Fruit fly (Drosophila melanogaster) whole organism, embryonic: Measurements from ENCODE around the gene CG4949.

ENCODE experiments used
- B-H1 ChIP-seq: fragments of 200-800 bp; sonication (Bioruptor generic); IDR thresholded peaks from 3 replicates; pipeline ENCODE4 v1.3.6; 2022; ENCODE audit warnings: missing biosample characterization, missing genetic modification characterization
- BtbVII ChIP-seq: fragments of 200-800 bp; sonication (Bioruptor generic); optimal IDR thresholded peaks from 3 replicates; lab custom pipeline; 2017; ENCODE audit warnings: missing biosample characterization, mild to moderate bottlenecking, missing genetic modification characterization
- CG10147 ChIP-seq: fragments of 200-800 bp; sonication (Bioruptor generic); optimal IDR thresholded peaks from 2 replicates; lab custom pipeline; 2019; ENCODE audit warnings: missing biosample characterization, mild to moderate bottlenecking, missing genetic modification characterization, moderate library complexity
- CG10462 ChIP-seq: fragments of 200-800 bp; sonication (Bioruptor generic); optimal IDR thresholded peaks from 2 replicates; lab custom pipeline; 2016; ENCODE audit warnings: missing biosample characterization, missing genetic modification characterization
- CG10979 ChIP-seq: fragments of 200-800 bp; sonication (Bioruptor generic); optimal IDR thresholded peaks from 2 replicates; lab custom pipeline; 2018; ENCODE audit warnings: missing biosample characterization, mild to moderate bottlenecking, missing genetic modification characterization, moderate library complexity
- CG11723 ChIP-seq: fragments of 200-800 bp; sonication (Bioruptor generic); optimal IDR thresholded peaks from 2 replicates; lab custom pipeline; 2017; ENCODE audit warnings: missing biosample characterization, mild to moderate bottlenecking, missing genetic modification characterization
- CG13296 ChIP-seq: fragments of 200-800 bp; sonication (Bioruptor generic); optimal IDR thresholded peaks from 3 replicates; lab custom pipeline; 2018; ENCODE audit warnings: missing biosample characterization, mild to moderate bottlenecking, missing genetic modification characterization
- CG1602 ChIP-seq: fragments of 200-800 bp; sonication (Bioruptor generic); optimal IDR thresholded peaks from 3 replicates; lab custom pipeline; 2016; ENCODE audit warnings: missing biosample characterization, missing genetic modification characterization
- CG17802 ChIP-seq: fragments of 200-800 bp; sonication (Bioruptor generic); optimal IDR thresholded peaks from 2 replicates; lab custom pipeline; 2018; ENCODE audit warnings: missing biosample characterization, mild to moderate bottlenecking, missing genetic modification characterization, moderate library complexity
- CG17829 ChIP-seq: fragments of 200-800 bp; optimal IDR thresholded peaks from 2 replicates; lab custom pipeline; 2019; ENCODE audit warnings: missing biosample characterization, mild to moderate bottlenecking, missing genetic modification characterization, moderate library complexity
- CG2889 ChIP-seq: fragments of 200-800 bp; sonication (Bioruptor generic); IDR thresholded peaks from 3 replicates; pipeline ENCODE4 v1.3.6; 2022; ENCODE audit warnings: missing biosample characterization, missing genetic modification characterization
- CG30403 ChIP-seq: fragments of 200-800 bp; sonication (Bioruptor generic); optimal IDR thresholded peaks from 3 replicates; lab custom pipeline; 2016; ENCODE audit warnings: missing biosample characterization, missing genetic modification characterization
- CG30431 ChIP-seq: fragments of 200-800 bp; sonication (Bioruptor generic); optimal IDR thresholded peaks from 2 replicates; lab custom pipeline; 2017; ENCODE audit warnings: missing biosample characterization, missing genetic modification characterization
- CG7271 ChIP-seq: fragments of 200-800 bp; sonication (Bioruptor generic); optimal IDR thresholded peaks from 2 replicates; lab custom pipeline; 2018; ENCODE audit warnings: missing biosample characterization, mild to moderate bottlenecking, missing genetic modification characterization, moderate library complexity
- CG8290 ChIP-seq, 3 experiments: fragments of 200-800 bp; sonication (Bioruptor generic); optimal IDR thresholded peaks; 2 replicates each; lab custom pipeline; 2016 to 2019; ENCODE audit warnings: missing biosample characterization in 3 of 3, missing genetic modification characterization in 3 of 3, mild to moderate bottlenecking in 2 of 3, moderate library complexity in 1 of 3
- CG9437 ChIP-seq: fragments of 200-800 bp; sonication (Bioruptor generic); optimal IDR thresholded peaks from 2 replicates; lab custom pipeline; 2018; ENCODE audit warnings: missing biosample characterization, mild to moderate bottlenecking, missing genetic modification characterization
- Chrac-16 ChIP-seq: fragments of 200-800 bp; sonication (Bioruptor generic); optimal IDR thresholded peaks from 3 replicates; lab custom pipeline; 2016; ENCODE audit warnings: missing biosample characterization, missing genetic modification characterization
- CoRest ChIP-seq: fragments of 200-800 bp; sonication (Bioruptor generic); optimal IDR thresholded peaks from 3 replicates; lab custom pipeline; 2018; ENCODE audit warnings: missing biosample characterization, mild to moderate bottlenecking, missing genetic modification characterization, moderate library complexity
- Dek ChIP-seq: fragments of 200-800 bp; sonication (Bioruptor generic); optimal IDR thresholded peaks from 3 replicates; lab custom pipeline; 2019; ENCODE audit warnings: missing biosample characterization, mild to moderate bottlenecking, missing genetic modification characterization, moderate library complexity
- Dip2 ChIP-seq: fragments of 200-800 bp; sonication (Bioruptor generic); IDR thresholded peaks from 2 replicates; pipeline ENCODE4 v1.3.6; 2022; ENCODE audit warnings: missing biosample characterization, missing genetic modification characterization
- Ets65A ChIP-seq: fragments of 200-800 bp; sonication (Bioruptor generic); peaks from one replicate; lab custom pipeline; 2016; ENCODE audit warnings: missing biosample characterization, missing genetic modification characterization
- Hmx ChIP-seq: fragments of 200-800 bp; sonication (Bioruptor generic); optimal IDR thresholded peaks from 2 replicates; lab custom pipeline; 2016; ENCODE audit warnings: missing biosample characterization, missing genetic modification characterization
- Nf-YA ChIP-seq: fragments of 200-800 bp; sonication (Bioruptor generic); IDR thresholded peaks from 2 replicates; pipeline ENCODE4 v1.3.6; 2022; ENCODE audit warnings: missing biosample characterization, missing genetic modification characterization
- NfI ChIP-seq: fragments of 200-800 bp; sonication (Bioruptor generic); optimal IDR thresholded peaks from 3 replicates; lab custom pipeline; 2018; ENCODE audit warnings: missing biosample characterization, mild to moderate bottlenecking, missing genetic modification characterization, moderate library complexity
- PHDP ChIP-seq: fragments of 200-800 bp; sonication (Bioruptor generic); optimal IDR thresholded peaks from 3 replicates; lab custom pipeline; 2018; ENCODE audit warnings: missing biosample characterization, mild to moderate bottlenecking, missing genetic modification characterization, moderate library complexity
- Rfx ChIP-seq: fragments of 200-800 bp; sonication (Bioruptor generic); IDR thresholded peaks from 2 replicates; pipeline ENCODE4 v1.3.6; 2022; ENCODE audit warnings: missing biosample characterization, missing genetic modification characterization
- Sox100B ChIP-seq: fragments of 200-800 bp; sonication (Bioruptor generic); optimal IDR thresholded peaks from 3 replicates; lab custom pipeline; 2018; ENCODE audit warnings: missing biosample characterization, mild to moderate bottlenecking, missing genetic modification characterization
- Spps ChIP-seq: fragments of 200-800 bp; sonication (Bioruptor generic); optimal IDR thresholded peaks from 2 replicates; lab custom pipeline; 2018; ENCODE audit warnings: missing biosample characterization, mild to moderate bottlenecking, missing genetic modification characterization
- Trl ChIP-seq, 3 experiments: fragments of >200 bp in 2 of 3; fragments of 200-800 bp in 1 of 3; sonication (Bioruptor generic) in 1 of 3; optimal IDR thresholded peaks; 2 replicates in 1 of 3; 3 replicates in 2 of 3; lab custom pipeline; 2016 to 2017; ENCODE audit warnings: missing biosample characterization in 1 of 3, missing genetic modification characterization in 1 of 3
- Usf ChIP-seq: fragments of 200-800 bp; sonication (Bioruptor generic); optimal IDR thresholded peaks from 2 replicates; lab custom pipeline; 2017; ENCODE audit warnings: missing genotype, missing biosample characterization, missing genetic modification characterization
- bsh ChIP-seq, 2 experiments: fragments of 200-800 bp; sonication (Bioruptor generic); optimal IDR thresholded peaks; 2 replicates each; lab custom pipeline; 2017 to 2018; ENCODE audit warnings: mild to moderate bottlenecking in 2 of 2, missing biosample characterization in 2 of 2, missing genetic modification characterization in 2 of 2, moderate library complexity in 1 of 2
- crp ChIP-seq, 2 experiments: fragments of 200-800 bp; sonication (Bioruptor generic); optimal IDR thresholded peaks; 2 replicates in 1 of 2; 3 replicates in 1 of 2; lab custom pipeline; 2017; ENCODE audit warnings: missing biosample characterization in 2 of 2, missing genetic modification characterization in 2 of 2, mild to moderate bottlenecking in 1 of 2, moderate library complexity in 1 of 2
- fru ChIP-seq: fragments of >200 bp; optimal IDR thresholded peaks from 2 replicates; lab custom pipeline; 2017
- ftz-f1 ChIP-seq: fragments of 200-800 bp; sonication (Bioruptor generic); optimal IDR thresholded peaks from 2 replicates; lab custom pipeline; 2016; ENCODE audit warnings: missing biosample characterization, missing genetic modification characterization
- h ChIP-seq: fragments of >200 bp; optimal IDR thresholded peaks from 2 replicates; lab custom pipeline; 2017
- lbe ChIP-seq: fragments of 200-800 bp; sonication (Bioruptor generic); optimal IDR thresholded peaks from 2 replicates; lab custom pipeline; 2016; ENCODE audit warnings: missing biosample characterization, mild to moderate bottlenecking, missing genetic modification characterization
- nau ChIP-seq: fragments of 200-800 bp; sonication (Bioruptor generic); optimal IDR thresholded peaks from 3 replicates; lab custom pipeline; 2017; ENCODE audit warnings: missing biosample characterization, mild to moderate bottlenecking, missing genetic modification characterization, missing genetic modification reagents
- org-1 ChIP-seq: fragments of 200-800 bp; sonication (Bioruptor generic); optimal IDR thresholded peaks from 2 replicates; lab custom pipeline; 2017; ENCODE audit warnings: missing biosample characterization, missing genetic modification characterization
- otp ChIP-seq: fragments of 200-800 bp; sonication (Bioruptor generic); IDR thresholded peaks from 3 replicates; pipeline ENCODE4, ENCODE4 v1.3.6; 2022; ENCODE audit warnings: missing biosample characterization, missing genetic modification characterization
- pnt ChIP-seq: fragments of 200-800 bp; sonication (Bioruptor generic); optimal IDR thresholded peaks from 3 replicates; lab custom pipeline; 2016; ENCODE audit warnings: missing biosample characterization, missing genetic modification characterization
- prd ChIP-seq, 3 experiments: fragments of >200 bp in 2 of 3; fragments of 200-800 bp in 1 of 3; sonication (Bioruptor generic) in 1 of 3; optimal IDR thresholded peaks in 2 of 3; IDR thresholded peaks in 1 of 3; 2 replicates in 2 of 3; 3 replicates in 1 of 3; pipeline versions ENCODE4 v1.3.6 to Lab custom; 2017 to 2022; ENCODE audit warnings: missing biosample characterization in 1 of 3, missing genetic modification characterization in 1 of 3
- ranshi ChIP-seq: fragments of 200-800 bp; sonication (Bioruptor generic); IDR thresholded peaks from 2 replicates; pipeline ENCODE4 v1.3.6; 2022; ENCODE audit warnings: missing biosample characterization, missing genetic modification characterization
- sc ChIP-seq, 3 experiments: fragments of >200 bp in 2 of 3; fragments of 200-800 bp in 1 of 3; sonication (Bioruptor generic) in 1 of 3; optimal IDR thresholded peaks; 2 replicates in 2 of 3; 3 replicates in 1 of 3; lab custom pipeline; 2017; ENCODE audit warnings: mild to moderate bottlenecking in 1 of 3, missing biosample characterization in 1 of 3, missing genetic modification characterization in 1 of 3, missing genetic modification reagents in 1 of 3
- sens ChIP-seq: fragments of 200-800 bp; sonication (Bioruptor generic); peaks from one replicate; lab custom pipeline; 2016; ENCODE audit warnings: missing biosample characterization, missing genetic modification characterization
- seq ChIP-seq: fragments of 200-800 bp; sonication (Bioruptor generic); IDR thresholded peaks from 2 replicates; pipeline ENCODE4 v1.3.6; 2022; ENCODE audit warnings: missing biosample characterization, missing genetic modification characterization
- tap ChIP-seq: fragments of 200-800 bp; optimal IDR thresholded peaks from 3 replicates; lab custom pipeline; 2019; ENCODE audit warnings: missing biosample characterization, mild to moderate bottlenecking, missing genetic modification characterization, moderate library complexity
- tup ChIP-seq: fragments of 200-800 bp; sonication (Bioruptor generic); optimal IDR thresholded peaks from 2 replicates; lab custom pipeline; 2016; ENCODE audit warnings: missing biosample characterization, mild to moderate bottlenecking, missing genetic modification characterization, moderate library complexity

Gene CG4949

DNA sequence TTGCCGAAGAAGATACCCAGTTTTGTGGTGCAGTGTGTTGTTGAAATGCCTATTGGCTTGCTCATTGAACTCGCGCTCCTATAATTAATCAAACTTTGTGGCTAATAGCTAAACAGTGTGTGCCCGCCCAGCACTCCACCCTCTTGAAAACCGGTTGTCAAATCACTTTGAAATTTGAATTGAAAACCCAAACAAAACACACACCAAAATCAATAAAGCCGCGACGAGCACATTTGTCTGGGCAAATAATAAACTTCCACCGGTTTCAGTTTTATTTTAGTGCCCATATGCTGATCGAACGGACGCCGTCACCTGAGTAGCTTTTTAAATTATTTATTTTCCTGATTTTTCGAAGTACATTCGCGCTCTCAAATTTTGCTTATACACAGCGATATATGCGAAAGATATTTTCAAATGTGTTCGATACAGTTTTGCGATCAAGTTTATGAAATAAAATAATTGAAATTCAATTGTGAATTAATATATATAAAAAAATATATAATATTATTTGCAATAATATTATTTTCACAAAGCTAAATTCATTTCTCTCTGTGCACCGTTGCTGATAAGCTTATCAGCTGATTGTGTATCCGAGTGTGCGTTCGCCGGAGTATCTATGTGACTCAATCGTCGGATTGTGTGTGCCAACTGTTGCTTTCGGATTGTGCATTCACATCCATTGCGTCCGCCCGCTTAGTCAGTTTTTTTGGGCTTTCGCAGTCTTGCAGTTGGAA lies 51.3 kb downstream of the CG4949 start (continued):
- TF ChIP-seq sc (optimal IDR thresholded peaks at IDR 0.05; lab: Kevin White, UChicago) (no peak), sc (GFP tag; optimal IDR thresholded peaks at IDR 0.05; lab: Kevin White, UChicago) (peak; percentile 65), CG1602 (peak; percentile 59), tap (tag; lab: Kevin White, UChicago) (peak; percentile 76), CG7271 (peak; percentile 47), Dek (peak; percentile 79), Chrac-16 (GFP tag; lab: Kevin White, UChicago) (peak; percentile 49), Trl (optimal IDR thresholded peaks at IDR 0.05; lab: Kevin White, UChicago) (no peak), Trl (GFP tag; optimal IDR thresholded peaks at IDR 0.05; lab: Kevin White, UChicago) (peak; percentile 21), CG30403 (GFP tag; lab: Kevin White, UChicago) (peak; percentile 60), Rfx (GFP tag; lab: Robert Waterston, UW) (peak; percentile 83), CG13296 (GFP tag; lab: Kevin White, UChicago) (peak; percentile 86), CG2889 (GFP tag; lab: Robert Waterston, UW) (peak; percentile 66; the same call in 2 of the 3 replicates), prd (optimal IDR thresholded peaks at IDR 0.05; lab: Kevin White, UChicago) (no peak), prd (GFP tag; IDR thresholded peaks at IDR 0.05; lab: Robert Waterston, UW) (peak; percentile 80), BtbVII (GFP tag; lab: Kevin White, UChicago) (peak; percentile 84), CG30431 (GFP tag; lab: Kevin White, UChicago) (peak; percentile 57), Dip2 (no peak), Sox100B (GFP tag; lab: Kevin White, UChicago) (peak; percentile 88), h (lab: Kevin White, UChicago) (no peak), bsh (GFP tag; optimal IDR thresholded peaks at IDR 0.05; lab: Kevin White, UChicago) (peak in 1 of 2 experiments; percentile 86), otp (GFP tag; lab: Robert Waterston, UW) (peak; percentile 62; the same call in 2 of the 3 replicates), CG17829 (peak; percentile 86), ranshi (GFP tag; lab: Robert Waterston, UW) (peak; percentile 74; the same call in 1 of the 2 replicates), org-1 (GFP tag; lab: Kevin White, UChicago) (peak; percentile 64), CG10979 (peak; percentile 81), tup (peak; percentile 16), CG11723 (GFP tag; lab: Kevin White, UChicago) (peak; percentile 73), sens (GFP tag; lab: Kevin White, UChicago) (peak; percentile 73), B-H1 (peak; percentile 46; the same call in 2 of the 3 replicates), Spps (peak; percentile 55), ftz-f1 (GFP tag; lab: Kevin White, UChicago) (no peak), CoRest (tag; lab: Kevin White, UChicago) (peak; percentile 87), NfI (GFP tag; lab: Kevin White, UChicago) (peak; percentile 83), fru (lab: Kevin White, UChicago) (no peak), CG9437 (GFP tag; lab: Kevin White, UChicago) (peak; percentile 77), Usf (GFP tag; lab: Kevin White, UChicago) (peak; percentile 41), Ets65A (peak; percentile 38), Nf-YA (GFP tag; lab: Robert Waterston, UW) (peak; percentile 41; the same call in 1 of the 2 replicates), PHDP (tag; lab: Kevin White, UChicago) (peak; percentile 87), CG17802 (no peak), CG10147 (GFP tag; lab: Kevin White, UChicago) (peak; percentile 79), crp (GFP tag; optimal IDR thresholded peaks at IDR 0.05; lab: Kevin White, UChicago) (peak in 1 of 2 experiments; percentile 52), seq (GFP tag; lab: Robert Waterston, UW) (peak; percentile 73), lbe (GFP tag; lab: Kevin White, UChicago) (peak; percentile 48), Hmx (no peak), CG10462 (GFP tag; lab: Kevin White, UChicago) (peak; percentile 27), nau (GFP tag; lab: Kevin White, UChicago) (peak; percentile 56), pnt (GFP tag; lab: Kevin White, UChicago) (no peak), CG8290 (GFP tag; optimal IDR thresholded peaks at IDR 0.05; lab: Kevin White, UChicago) (peak; percentile 11), CG8290 (tag; optimal IDR thresholded peaks at IDR 0.05; lab: Kevin White, UChicago) (peak in 1 of 2 experiments; percentile 66)
